Worm (Caenorhabditis elegans): ENCODE measurements around the gene kgb-2.
A peak's percentile ranks its signal among the peaks of the same experiment; 100 is the strongest.

The kgb-2 gene

ce11 chrIV:3654214-3654613, 47.6 kb downstream of the kgb-2 start:
- TF ChIP-seq dpff-1 (tag; optimal IDR thresholded peaks at IDR 0.05) (no peak), let-526 (GFP tag; IDR thresholded peaks at IDR 0.05) (no peak), gei-17 (GFP tag; optimal IDR thresholded peaks at IDR 0.05) (no peak), lin-26 (GFP tag; IDR thresholded peaks at IDR 0.05) (peak; percentile 66; the same call in 1 of the 2 replicates), ceh-79 (tag; optimal IDR thresholded peaks at IDR 0.05) (no peak), ZK185.1 (tag; optimal IDR thresholded peaks at IDR 0.05; ENCODE audit: poor library complexity, severe bottlenecking) (no peak), ztf-28 (GFP tag; IDR thresholded peaks at IDR 0.05) (no peak), aptf-3 (GFP tag; IDR thresholded peaks at IDR 0.05) (no peak), xnd-1 (tag; optimal IDR thresholded peaks at IDR 0.05) (no peak), Y53G8AR.9 (GFP tag; conservative IDR thresholded peaks at IDR 0.05) (no peak), ekl-4 (GFP tag; IDR thresholded peaks at IDR 0.05) (no peak), rpc-1 (optimal IDR thresholded peaks at IDR 0.05) (no peak), rpc-1 (tag; optimal IDR thresholded peaks at IDR 0.05) (no peak), unc-62 (GFP tag; optimal IDR thresholded peaks at IDR 0.05) (no peak), bed-1 (GFP tag; IDR thresholded peaks at IDR 0.05) (no peak), T07F8.4 (tag; optimal IDR thresholded peaks at IDR 0.05) (no peak), let-607 (tag; optimal IDR thresholded peaks at IDR 0.05) (no peak), lin-54 (GFP tag; optimal IDR thresholded peaks at IDR 0.05) (no peak), ztf-18 (tag; optimal IDR thresholded peaks at IDR 0.05) (no peak), nhr-120 (GFP tag; IDR thresholded peaks at IDR 0.05) (no peak), somi-1 (GFP tag; optimal IDR thresholded peaks at IDR 0.05) (peak; percentile 88), F23B12.7 (tag; optimal IDR thresholded peaks at IDR 0.05; ENCODE audit: insufficient read depth) (no peak), B0336.3 (GFP tag; IDR thresholded peaks at IDR 0.05) (0 out of 2 replicates have a peak, but pooled peaks have one; percentile 23), efl-1 (GFP tag; optimal IDR thresholded peaks at IDR 0.05) (no peak), rcor-1 (GFP tag; IDR thresholded peaks at IDR 0.05) (no peak), madf-8 (GFP tag; conservative IDR thresholded peaks at IDR 0.05) (no peak), F55B11.4 (tag; optimal IDR thresholded peaks at IDR 0.05; ENCODE audit: borderline replicate concordance, insufficient read depth) (no peak), K11D2.4 (GFP tag; IDR thresholded peaks at IDR 0.05) (peak; percentile 82), F57C9.4 (tag; optimal IDR thresholded peaks at IDR 0.05) (no peak), egl-44 (GFP tag; IDR thresholded peaks at IDR 0.05) (0 out of 2 replicates have a peak, but pooled peaks have one; percentile 53), ets-4 (GFP tag; optimal IDR thresholded peaks at IDR 0.05) (no peak), madf-10 (tag; optimal IDR thresholded peaks at IDR 0.05) (no peak), F57A8.1 (GFP tag; optimal IDR thresholded peaks at IDR 0.05) (no peak), snpc-1.3 (tag; optimal IDR thresholded peaks at IDR 0.05; ENCODE audit: insufficient read depth) (no peak), K12H6.12 (tag; optimal IDR thresholded peaks at IDR 0.05) (peak; percentile 14), unc-130 (GFP tag; optimal IDR thresholded peaks at IDR 0.05) (no peak), cebp-1 (GFP tag; IDR thresholded peaks at IDR 0.05) (no peak), cebp-1 (tag; optimal IDR thresholded peaks at IDR 0.05) (no peak), C17E4.6 (GFP tag; IDR thresholded peaks at IDR 0.05) (no peak), zfh-2 (GFP tag; conservative IDR thresholded peaks at IDR 0.05) (peak; percentile 70), pbrm-1 (GFP tag; IDR thresholded peaks at IDR 0.05) (no peak), C06A6.2 (GFP tag; conservative IDR thresholded peaks at IDR 0.05) (0 out of 2 replicates have a peak, but pooled peaks have one; percentile 17), egrh-3 (GFP tag; IDR thresholded peaks at IDR 0.05) (no peak), lin-35 (GFP tag; optimal IDR thresholded peaks at IDR 0.05) (no peak), F33H1.4 (GFP tag; IDR thresholded peaks at IDR 0.05) (no peak), lsy-27 (tag; optimal IDR thresholded peaks at IDR 0.05; ENCODE audit: borderline replicate concordance, insufficient read depth) (no peak), attf-6 (GFP tag; IDR thresholded peaks at IDR 0.05) (no peak), mxl-1 (tag; optimal IDR thresholded peaks at IDR 0.05) (no peak), chd-7 (tag; optimal IDR thresholded peaks at IDR 0.05) (peak; percentile 41)

Measured in whole organism, young adult.